Worm (Caenorhabditis elegans) whole organism, L1 larva: ENCODE measurements around the gene mom-2.
A peak's percentile ranks its signal among the peaks of the same experiment; 100 is the strongest.

Experiments used
- C04F5.9 ChIP-seq: sonication (generic microtip); optimal IDR thresholded peaks from 2 replicates; lab custom pipeline; 2016; ENCODE audit warnings: missing genetic modification characterization, missing compliant biosample characterization
- C16A3.4 ChIP-seq: fragments of 150-350 bp; optimal IDR thresholded peaks from 2 replicates; lab custom pipeline; 2014; ENCODE audit warnings: missing biosample characterization, missing genetic modification characterization
- C34B4.2 ChIP-seq: sonication (generic microtip); optimal IDR thresholded peaks from 2 replicates; lab custom pipeline; 2017; ENCODE audit warnings: mild to moderate bottlenecking, missing genetic modification characterization, missing compliant biosample characterization
- aha-1 ChIP-seq: fragments of 150-350 bp; optimal IDR thresholded peaks from 2 replicates; lab custom pipeline; 2014; ENCODE audit warnings: missing biosample characterization, missing genetic modification characterization
- alr-1 ChIP-seq: fragments of 200-800 bp; sonication (Bioruptor generic); optimal IDR thresholded peaks from 2 replicates; lab custom pipeline; 2018; ENCODE audit warnings: borderline replicate concordance, mild to moderate bottlenecking, missing genetic modification characterization, missing compliant biosample characterization
- blmp-1 ChIP-seq: fragments of 150-350 bp; optimal IDR thresholded peaks from 2 replicates; lab custom pipeline; 2014; ENCODE audit warnings: missing biosample characterization, missing genetic modification characterization
- ceh-63 ChIP-seq: fragments of 200-800 bp; sonication (Bioruptor generic); optimal IDR thresholded peaks from 2 replicates; lab custom pipeline; 2018; ENCODE audit warnings: mild to moderate bottlenecking, missing genetic modification characterization, missing compliant biosample characterization
- ceh-82 ChIP-seq, 3 experiments: fragments of 150-350 bp in 1 of 3; sonication (generic microtip) in 2 of 3; optimal IDR thresholded peaks; 2 replicates each; lab custom pipeline; 2014 to 2017; ENCODE audit warnings: missing biosample characterization in 3 of 3, missing genetic modification characterization in 3 of 3
- dpl-1 ChIP-seq, 3 experiments: fragments of 150-350 bp in 2 of 3; sonication (generic microtip) in 1 of 3; optimal IDR thresholded peaks; 2 replicates each; lab custom pipeline; 2014 to 2017; ENCODE audit warnings: missing biosample characterization in 3 of 3, missing genetic modification characterization in 3 of 3, missing genetic modification reagents in 3 of 3
- elt-2 ChIP-seq: sonication (generic microtip); optimal IDR thresholded peaks from 2 replicates; lab custom pipeline; 2016; ENCODE audit warnings: missing genetic modification characterization, mild to moderate bottlenecking, inconsistent platforms, missing compliant biosample characterization, missing genetic modification reagents
- elt-3 ChIP-seq, 6 experiments: fragments of 150-350 bp in 1 of 6; sonication (generic microtip); optimal IDR thresholded peaks; 2 replicates each; lab custom pipeline; 2017 to 2018; ENCODE audit warnings: missing biosample characterization in 6 of 6, missing genetic modification characterization in 6 of 6, inconsistent platforms in 1 of 6
- fkh-4 ChIP-seq: sonication (generic microtip); optimal IDR thresholded peaks from 2 replicates; lab custom pipeline; 2016; ENCODE audit warnings: missing compliant biosample characterization, missing genetic modification characterization, borderline replicate concordance
- fkh-8 ChIP-seq: sonication (generic microtip); optimal IDR thresholded peaks from 2 replicates; lab custom pipeline; 2016; ENCODE audit warnings: mild to moderate bottlenecking, missing genetic modification characterization, missing compliant biosample characterization
- fos-1 ChIP-seq: fragments of 150-350 bp; optimal IDR thresholded peaks from 2 replicates; lab custom pipeline; 2014; ENCODE audit warnings: missing biosample characterization, missing genetic modification characterization
- grh-1 ChIP-seq: fragments of 200-800 bp; sonication (Bioruptor generic); IDR thresholded peaks from 2 replicates; pipeline ENCODE4 v1.3.6; 2022; ENCODE audit warnings: missing genetic modification reagents, missing genetic modification characterization, missing compliant biosample characterization
- hlh-17 ChIP-seq: fragments of 200-800 bp; sonication (Bioruptor generic); optimal IDR thresholded peaks from 2 replicates; lab custom pipeline; 2018; ENCODE audit warnings: missing genetic modification characterization, mild to moderate bottlenecking, missing compliant biosample characterization, moderate library complexity, borderline replicate concordance
- hpl-2 ChIP-seq: fragments of 150-350 bp; optimal IDR thresholded peaks from 2 replicates; lab custom pipeline; 2014; ENCODE audit warnings: missing biosample characterization, missing genetic modification reagents, missing genetic modification characterization
- irx-1 ChIP-seq: sonication (generic microtip); optimal IDR thresholded peaks from 2 replicates; lab custom pipeline; 2016; ENCODE audit warnings: missing genetic modification characterization, missing compliant biosample characterization
- lin-13 ChIP-seq: fragments of 150-350 bp; optimal IDR thresholded peaks from 2 replicates; lab custom pipeline; 2014; ENCODE audit warnings: missing biosample characterization, missing genetic modification reagents, missing genetic modification characterization
- lin-14 ChIP-seq: fragments of 200-800 bp; sonication (Bioruptor generic); optimal IDR thresholded peaks from 2 replicates; lab custom pipeline; 2018; ENCODE audit warnings: mild to moderate bottlenecking, missing genetic modification characterization, moderate library complexity, missing compliant biosample characterization
- mab-9 ChIP-seq: fragments of 200-800 bp; sonication (Bioruptor generic); IDR thresholded peaks from 2 replicates; pipeline ENCODE4 v1.3.6; 2022; ENCODE audit warnings: missing genetic modification reagents, missing genetic modification characterization, missing compliant biosample characterization
- mef-2 ChIP-seq: fragments of 150-350 bp; optimal IDR thresholded peaks from 2 replicates; lab custom pipeline; 2014; ENCODE audit warnings: missing biosample characterization, missing genetic modification characterization
- nhr-12 ChIP-seq: sonication (generic microtip); optimal IDR thresholded peaks from 2 replicates; lab custom pipeline; 2017; ENCODE audit warnings: missing biosample characterization, missing genetic modification characterization
- nhr-19 ChIP-seq: fragments of 200-800 bp; sonication (Bioruptor generic); conservative IDR thresholded peaks from 2 replicates; pipeline ENCODE4 v1.3.6; 2022; ENCODE audit warnings: missing genetic modification characterization, missing compliant biosample characterization
- nhr-20 ChIP-seq: sonication (generic microtip); optimal IDR thresholded peaks from 2 replicates; lab custom pipeline; 2016; ENCODE audit warnings: mild to moderate bottlenecking, missing genetic modification characterization, missing compliant biosample characterization
- nhr-237 ChIP-seq: fragments of 150-350 bp; optimal IDR thresholded peaks from 2 replicates; lab custom pipeline; 2014; ENCODE audit warnings: missing biosample characterization, missing genetic modification characterization
- nhr-47 ChIP-seq: sonication (generic microtip); optimal IDR thresholded peaks from 2 replicates; lab custom pipeline; 2016; ENCODE audit warnings: mild to moderate bottlenecking, missing genetic modification characterization, moderate library complexity, missing compliant biosample characterization
- nhr-71 ChIP-seq: sonication (generic microtip); optimal IDR thresholded peaks from 2 replicates; lab custom pipeline; 2016; ENCODE audit warnings: mild to moderate bottlenecking, missing genetic modification characterization, moderate library complexity, missing compliant biosample characterization
- nhr-84 ChIP-seq: sonication (generic microtip); optimal IDR thresholded peaks from 2 replicates; lab custom pipeline; 2017; ENCODE audit warnings: missing biosample characterization, missing genetic modification characterization
- nhr-85 ChIP-seq: sonication (generic microtip); peaks from one replicate; lab custom pipeline; 2016; ENCODE audit warnings: missing genetic modification characterization, inconsistent platforms, missing compliant biosample characterization
- skn-1 ChIP-seq: fragments of 150-350 bp; optimal IDR thresholded peaks from 2 replicates; lab custom pipeline; 2014; ENCODE audit warnings: missing biosample characterization, missing genetic modification characterization
- snpc-4 ChIP-seq: fragments of 150-350 bp; optimal IDR thresholded peaks from 2 replicates; lab custom pipeline; 2014; ENCODE audit warnings: missing biosample characterization, missing genetic modification characterization
- sox-4 ChIP-seq: sonication (generic microtip); optimal IDR thresholded peaks from 2 replicates; lab custom pipeline; 2016; ENCODE audit warnings: missing genetic modification characterization, missing compliant biosample characterization
- sptf-1 ChIP-seq: fragments of 150-350 bp; optimal IDR thresholded peaks from 2 replicates; lab custom pipeline; 2014; ENCODE audit warnings: missing biosample characterization, missing genetic modification characterization
- swsn-7 ChIP-seq: sonication (generic microtip); optimal IDR thresholded peaks from 2 replicates; lab custom pipeline; 2016; ENCODE audit warnings: missing genetic modification characterization, missing compliant biosample characterization
- tbx-2 ChIP-seq: sonication (generic microtip); optimal IDR thresholded peaks from 2 replicates; lab custom pipeline; 2016; ENCODE audit warnings: missing genetic modification characterization, missing compliant biosample characterization
- tlp-1 ChIP-seq: fragments of 150-350 bp; optimal IDR thresholded peaks from 2 replicates; lab custom pipeline; 2014; ENCODE audit warnings: missing biosample characterization, missing genetic modification characterization
- unc-130 ChIP-seq: fragments of 150-350 bp; optimal IDR thresholded peaks from 2 replicates; lab custom pipeline; 2017; ENCODE audit warnings: missing biosample characterization, missing genetic modification characterization, inconsistent platforms
- unc-98 ChIP-seq: fragments of 200-800 bp; sonication (Bioruptor generic); IDR thresholded peaks from 2 replicates; pipeline ENCODE4 v1.3.6; 2022; ENCODE audit warnings: missing genetic modification characterization, missing compliant biosample characterization
- vab-15 ChIP-seq: sonication (generic microtip); optimal IDR thresholded peaks from 2 replicates; lab custom pipeline; 2017; ENCODE audit warnings: missing genotype, mild to moderate bottlenecking, missing genetic modification characterization, missing compliant biosample characterization
- xbp-1 ChIP-seq: sonication (generic microtip); optimal IDR thresholded peaks from 2 replicates; lab custom pipeline; 2016; ENCODE audit warnings: missing genetic modification characterization, missing compliant biosample characterization

The mom-2 gene

DNA sequence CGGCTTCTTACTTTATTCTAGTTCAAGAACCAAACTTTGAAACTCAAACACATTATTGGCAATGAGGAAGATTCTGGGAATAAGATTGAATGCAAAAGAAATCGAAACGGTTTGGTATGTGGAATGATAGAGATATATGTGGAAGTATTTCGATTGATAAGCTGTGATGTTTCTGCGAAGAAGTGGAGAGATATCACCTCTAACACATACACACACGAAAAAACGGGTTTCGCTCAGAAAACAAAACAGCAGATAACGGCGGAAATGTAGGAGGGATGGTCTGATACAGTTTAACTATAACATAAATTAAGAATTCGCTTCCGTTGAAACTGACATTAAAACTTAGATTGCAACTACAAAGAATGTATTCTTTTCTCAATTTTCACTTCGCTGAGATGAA lies 45.5 kb downstream of the mom-2 start:
- TF ChIP-seq hlh-17 (GFP tag; lab: Kevin White, UChicago) = no peak
- no peak for TF ChIP-seq tbx-2 (tag; lab: Kevin White, UChicago)
- peak; percentile 34 to 90 (median 74) for TF ChIP-seq elt-3 (tag; optimal IDR thresholded peaks at IDR 0.05; lab: Kevin White, UChicago)
- TF ChIP-seq fkh-8 (tag; lab: Kevin White, UChicago) = no peak
- no peak for TF ChIP-seq nhr-71 (tag; lab: Kevin White, UChicago)
- TF ChIP-seq unc-130 = no peak
- TF ChIP-seq hpl-2 (GFP tag; lab: Kevin White, UChicago) = no peak
- no peak for TF ChIP-seq swsn-7
- TF ChIP-seq C34B4.2 = no peak
- no peak for TF ChIP-seq ceh-63
- no peak for TF ChIP-seq alr-1
- TF ChIP-seq blmp-1 = peak; percentile 89
- no peak for TF ChIP-seq lin-13
- TF ChIP-seq mab-9 = no peak
- peak; percentile 41; the same call in 1 of the 2 replicates for TF ChIP-seq grh-1 (GFP tag; lab: Robert Waterston, UW)
- no peak for TF ChIP-seq aha-1 (tag; lab: Kevin White, UChicago)
- no peak for TF ChIP-seq tlp-1 (tag; lab: Kevin White, UChicago)
- TF ChIP-seq C16A3.4 (tag; lab: Kevin White, UChicago) = no peak
- no peak for TF ChIP-seq mef-2 (tag; lab: Kevin White, UChicago)
- no peak for TF ChIP-seq nhr-12 (tag; lab: Kevin White, UChicago)
- peak; percentile 61 for TF ChIP-seq nhr-85
- TF ChIP-seq fkh-4 = no peak
- 0 out of 2 replicates have a peak, but pooled peaks have one; percentile 9 for TF ChIP-seq nhr-19
- peak; percentile 41 for TF ChIP-seq lin-14 (GFP tag; lab: Kevin White, UChicago)
- TF ChIP-seq nhr-237 = no peak
- no peak for TF ChIP-seq fos-1
- no peak for TF ChIP-seq xbp-1 (tag; lab: Kevin White, UChicago)
- no peak for TF ChIP-seq snpc-4 (tag; lab: Kevin White, UChicago)
- no peak for TF ChIP-seq irx-1
- no peak for TF ChIP-seq unc-98 (GFP tag; lab: Robert Waterston, UW)
- peak; percentile 16 for TF ChIP-seq nhr-20 (tag; lab: Kevin White, UChicago)
- TF ChIP-seq, all 84 proteins: peak for 7

DNA sequence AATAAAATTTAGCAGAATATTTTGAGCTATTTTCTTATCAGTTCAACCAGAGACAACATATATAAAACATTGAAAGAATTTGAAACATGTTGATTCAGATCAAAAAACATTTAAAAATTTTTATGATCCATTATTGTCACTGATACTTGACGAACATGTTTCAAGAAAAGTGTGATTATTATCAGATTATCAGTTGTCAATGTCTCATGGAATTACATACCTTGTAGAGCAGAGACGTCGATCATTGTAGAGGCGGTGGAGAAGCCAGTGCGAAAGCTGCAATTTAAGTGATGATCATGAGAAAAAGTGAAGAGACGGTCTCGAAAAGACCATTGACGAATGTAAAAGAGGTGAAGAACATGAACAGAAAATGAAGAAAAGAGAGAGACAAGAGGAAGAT lies 46.6 kb downstream of the mom-2 start, which contains the start of gene F52E1.9:
F52E1.9 (minus strand) TSS at position 278 of the 400 bp plus-strand sequence.
- TF ChIP-seq mef-2 (tag; lab: Kevin White, UChicago) = no peak
- TF ChIP-seq sox-4 (tag; lab: Kevin White, UChicago) = no peak
- peak; percentile 68 for TF ChIP-seq elt-2 (tag; lab: Kevin White, UChicago)
- TF ChIP-seq skn-1 (tag; lab: Kevin White, UChicago) = no peak
- no peak for TF ChIP-seq elt-3 (tag; optimal IDR thresholded peaks at IDR 0.05; lab: Kevin White, UChicago)
- no peak for TF ChIP-seq C04F5.9 (tag; lab: Kevin White, UChicago)

DNA sequence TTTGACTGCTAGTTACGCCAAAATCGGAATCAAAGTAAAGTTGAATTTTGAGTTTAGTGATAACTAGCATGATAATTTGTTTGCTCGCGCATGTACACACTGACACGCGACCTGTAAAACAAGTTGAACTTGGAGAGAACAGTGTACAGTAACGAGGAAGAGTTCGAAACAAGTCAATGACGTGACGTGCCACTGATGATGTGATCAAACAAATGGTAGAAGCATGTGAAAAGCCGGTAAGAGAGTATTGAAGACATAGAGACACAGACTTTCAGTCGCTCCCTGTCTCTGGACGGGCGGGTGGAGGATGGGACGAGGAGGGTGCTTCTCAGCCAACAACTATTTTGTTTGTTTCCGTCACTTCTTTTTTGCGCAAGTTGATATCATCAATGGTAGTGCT lies 47.4 kb downstream of the mom-2 start:
- TF ChIP-seq ceh-82 (tag; optimal IDR thresholded peaks at IDR 0.05; lab: Kevin White, UChicago) = no peak
- TF ChIP-seq fos-1 = no peak
- no peak for TF ChIP-seq dpl-1 (GFP tag; optimal IDR thresholded peaks at IDR 0.05; lab: Kevin White, UChicago)
- TF ChIP-seq sox-4 (tag; lab: Kevin White, UChicago) = no peak
- TF ChIP-seq tlp-1 (tag; lab: Kevin White, UChicago) = no peak
- no peak for TF ChIP-seq nhr-84 (tag; lab: Kevin White, UChicago)
- TF ChIP-seq sptf-1 (tag; lab: Kevin White, UChicago) = no peak
- TF ChIP-seq C16A3.4 (tag; lab: Kevin White, UChicago) = no peak
- no peak for TF ChIP-seq snpc-4 (tag; lab: Kevin White, UChicago)
- TF ChIP-seq tbx-2 (tag; lab: Kevin White, UChicago) = no peak
- TF ChIP-seq vab-15 = no peak
- no peak for TF ChIP-seq skn-1 (tag; lab: Kevin White, UChicago)
- TF ChIP-seq nhr-47 (tag; lab: Kevin White, UChicago) = no peak
- no peak for TF ChIP-seq grh-1 (GFP tag; lab: Robert Waterston, UW)
- TF ChIP-seq, all 84 proteins: peak for 0
